Worm (Caenorhabditis elegans): Measurements from ENCODE around the gene lmp-1.

The lmp-1 gene

ce11 chrX:6353763-6354162 is 23.7 kb downstream of the lmp-1 start:
- TF ChIP-seq hmg-4 (GFP tag; optimal IDR thresholded peaks at IDR 0.05) (no peak), ceh-13 (GFP tag; optimal IDR thresholded peaks at IDR 0.05) (no peak), F13C5.2 (tag; optimal IDR thresholded peaks at IDR 0.05) (no peak), tbx-11 (GFP tag; IDR thresholded peaks at IDR 0.05) (no peak), tbx-37 (GFP tag; conservative IDR thresholded peaks at IDR 0.05) (no peak), scrt-1 (GFP tag; IDR thresholded peaks at IDR 0.05) (no peak), ets-7 (tag; optimal IDR thresholded peaks at IDR 0.05) (no peak), B0310.2 (tag; optimal IDR thresholded peaks at IDR 0.05) (no peak), sea-1 (GFP tag; conservative IDR thresholded peaks at IDR 0.05) (no peak)

ce11 chrX:6350016-6350415 is 27.5 kb downstream of the lmp-1 start, which contains the start of gene C03B1.6:
TSS of gene C03B1.6 (plus strand) at chrX:6350316.
- TF ChIP-seq hmg-4 (GFP tag; optimal IDR thresholded peaks at IDR 0.05), result no peak
- TF ChIP-seq tra-4 (tag; optimal IDR thresholded peaks at IDR 0.05), result no peak
- TF ChIP-seq sea-1 (GFP tag; conservative IDR thresholded peaks at IDR 0.05), result no peak
- no peak for TF ChIP-seq scrt-1 (GFP tag; IDR thresholded peaks at IDR 0.05)
- no peak for TF ChIP-seq tbx-37 (GFP tag; conservative IDR thresholded peaks at IDR 0.05)
- TF ChIP-seq ama-1 (optimal IDR thresholded peaks at IDR 0.05), result no peak
- no peak for TF ChIP-seq hmbx-1 (tag; optimal IDR thresholded peaks at IDR 0.05)
- no peak for TF ChIP-seq pes-1 (GFP tag; IDR thresholded peaks at IDR 0.05)
- TF ChIP-seq F13C5.2 (tag; optimal IDR thresholded peaks at IDR 0.05), result no peak
- no peak for TF ChIP-seq flt-1 (GFP tag; IDR thresholded peaks at IDR 0.05)
- TF ChIP-seq ceh-36 (tag; optimal IDR thresholded peaks at IDR 0.05), result no peak
- TF ChIP-seq aly-1 (tag; optimal IDR thresholded peaks at IDR 0.05), result no peak

ce11 chrX:6347013-6347412 is 30.5 kb downstream of the lmp-1 start, which contains the start of gene C03B1.9:
TSS of gene C03B1.9 (minus strand) at chrX:6347113.
- TF ChIP-seq tbx-37 (GFP tag; conservative IDR thresholded peaks at IDR 0.05) (no peak), flt-1 (GFP tag; IDR thresholded peaks at IDR 0.05) (no peak), aly-1 (tag; optimal IDR thresholded peaks at IDR 0.05) (no peak), hmbx-1 (tag; optimal IDR thresholded peaks at IDR 0.05) (no peak), tbx-11 (GFP tag; IDR thresholded peaks at IDR 0.05) (no peak), ama-1 (optimal IDR thresholded peaks at IDR 0.05) (no peak), ets-7 (tag; optimal IDR thresholded peaks at IDR 0.05) (no peak), sea-1 (GFP tag; conservative IDR thresholded peaks at IDR 0.05) (no peak), scrt-1 (GFP tag; IDR thresholded peaks at IDR 0.05) (no peak), B0310.2 (tag; optimal IDR thresholded peaks at IDR 0.05) (no peak), ceh-13 (GFP tag; optimal IDR thresholded peaks at IDR 0.05) (no peak), hmg-4 (GFP tag; optimal IDR thresholded peaks at IDR 0.05) (no peak), F13C5.2 (tag; optimal IDR thresholded peaks at IDR 0.05) (no peak), pes-1 (GFP tag; IDR thresholded peaks at IDR 0.05) (no peak)

- TF ChIP-seq B0310.2 (tag; optimal IDR thresholded peaks at IDR 0.05) (no peak), flt-1 (GFP tag; IDR thresholded peaks at IDR 0.05) (no peak), tra-4 (tag; optimal IDR thresholded peaks at IDR 0.05) (no peak), hmbx-1 (tag; optimal IDR thresholded peaks at IDR 0.05) (no peak)
These were observed 31.7 kb downstream of the lmp-1 start for ce11 chrX:6345785-6346184.

ce11 chrX:6341513-6341912 is 36.0 kb downstream of the lmp-1 start, which contains the start of gene C03B1.7:
TSS of gene C03B1.7 (plus strand) at chrX:6341813.
- no peak for TF ChIP-seq tra-4 (tag; optimal IDR thresholded peaks at IDR 0.05)
- TF ChIP-seq ceh-36 (tag; optimal IDR thresholded peaks at IDR 0.05), result no peak
- no peak for TF ChIP-seq hmg-4 (GFP tag; optimal IDR thresholded peaks at IDR 0.05)
- TF ChIP-seq sea-1 (GFP tag; conservative IDR thresholded peaks at IDR 0.05), result no peak
- TF ChIP-seq tbx-11 (GFP tag; IDR thresholded peaks at IDR 0.05), result no peak
- TF ChIP-seq ets-7 (tag; optimal IDR thresholded peaks at IDR 0.05), result no peak
- no peak for TF ChIP-seq scrt-1 (GFP tag; IDR thresholded peaks at IDR 0.05)
- TF ChIP-seq hmbx-1 (tag; optimal IDR thresholded peaks at IDR 0.05), result no peak
- TF ChIP-seq ama-1 (optimal IDR thresholded peaks at IDR 0.05), result no peak
- TF ChIP-seq flt-1 (GFP tag; IDR thresholded peaks at IDR 0.05), result no peak
- TF ChIP-seq aly-1 (tag; optimal IDR thresholded peaks at IDR 0.05), result no peak
- TF ChIP-seq hnd-1 (tag; optimal IDR thresholded peaks at IDR 0.05), result no peak
- no peak for TF ChIP-seq pes-1 (GFP tag; IDR thresholded peaks at IDR 0.05)
- no peak for TF ChIP-seq B0310.2 (tag; optimal IDR thresholded peaks at IDR 0.05)
- no peak for TF ChIP-seq F13C5.2 (tag; optimal IDR thresholded peaks at IDR 0.05)

- TF ChIP-seq tbx-11 (GFP tag; IDR thresholded peaks at IDR 0.05), result no peak
- no peak for TF ChIP-seq ets-7 (tag; optimal IDR thresholded peaks at IDR 0.05)
- TF ChIP-seq flt-1 (GFP tag; IDR thresholded peaks at IDR 0.05), result no peak
- TF ChIP-seq ceh-36 (tag; optimal IDR thresholded peaks at IDR 0.05), result no peak
- TF ChIP-seq hmbx-1 (tag; optimal IDR thresholded peaks at IDR 0.05), result no peak
- no peak for TF ChIP-seq sea-1 (GFP tag; conservative IDR thresholded peaks at IDR 0.05)
- TF ChIP-seq aly-1 (tag; optimal IDR thresholded peaks at IDR 0.05), result no peak
- TF ChIP-seq scrt-1 (GFP tag; IDR thresholded peaks at IDR 0.05), result no peak
These were observed 39.0 kb downstream of the lmp-1 start for ce11 chrX:6338446-6338845.

ce11 chrX:6337951-6338350 is 39.5 kb downstream of the lmp-1 start, which contains the start of gene C03B1.13:
TSS of gene C03B1.13 (minus strand) at chrX:6338051.
- TF ChIP-seq aly-1 (tag; optimal IDR thresholded peaks at IDR 0.05), result no peak
- TF ChIP-seq flt-1 (GFP tag; IDR thresholded peaks at IDR 0.05), result no peak
- no peak for TF ChIP-seq scrt-1 (GFP tag; IDR thresholded peaks at IDR 0.05)
- TF ChIP-seq hnd-1 (tag; optimal IDR thresholded peaks at IDR 0.05), result no peak
- no peak for TF ChIP-seq tra-4 (tag; optimal IDR thresholded peaks at IDR 0.05)
- TF ChIP-seq ets-7 (tag; optimal IDR thresholded peaks at IDR 0.05), result no peak
- no peak for TF ChIP-seq sea-1 (GFP tag; conservative IDR thresholded peaks at IDR 0.05)
- TF ChIP-seq tbx-37 (GFP tag; conservative IDR thresholded peaks at IDR 0.05), result no peak
- no peak for TF ChIP-seq ama-1 (optimal IDR thresholded peaks at IDR 0.05)
- no peak for TF ChIP-seq ceh-13 (GFP tag; optimal IDR thresholded peaks at IDR 0.05)
- no peak for TF ChIP-seq hmg-4 (GFP tag; optimal IDR thresholded peaks at IDR 0.05)
- no peak for TF ChIP-seq F13C5.2 (tag; optimal IDR thresholded peaks at IDR 0.05)
- no peak for TF ChIP-seq ceh-36 (tag; optimal IDR thresholded peaks at IDR 0.05)
- no peak for TF ChIP-seq tbx-11 (GFP tag; IDR thresholded peaks at IDR 0.05)
- TF ChIP-seq hmbx-1 (tag; optimal IDR thresholded peaks at IDR 0.05), result no peak
- TF ChIP-seq B0310.2 (tag; optimal IDR thresholded peaks at IDR 0.05), result no peak
- no peak for TF ChIP-seq pes-1 (GFP tag; IDR thresholded peaks at IDR 0.05)

- TF ChIP-seq ceh-36 (tag; optimal IDR thresholded peaks at IDR 0.05), result no peak
- TF ChIP-seq tbx-11 (GFP tag; IDR thresholded peaks at IDR 0.05), result no peak
- TF ChIP-seq aly-1 (tag; optimal IDR thresholded peaks at IDR 0.05), result no peak
- TF ChIP-seq tra-4 (tag; optimal IDR thresholded peaks at IDR 0.05), result no peak
- no peak for TF ChIP-seq ama-1 (optimal IDR thresholded peaks at IDR 0.05)
- TF ChIP-seq sea-1 (GFP tag; conservative IDR thresholded peaks at IDR 0.05), result no peak
- TF ChIP-seq hmg-4 (GFP tag; optimal IDR thresholded peaks at IDR 0.05), result no peak
- TF ChIP-seq scrt-1 (GFP tag; IDR thresholded peaks at IDR 0.05), result no peak
- TF ChIP-seq flt-1 (GFP tag; IDR thresholded peaks at IDR 0.05), result no peak
These were observed 40.1 kb downstream of the lmp-1 start for ce11 chrX:6337338-6337737.

All from whole organism, early embryonic.